Worm (Caenorhabditis elegans) whole organism, L3 larva: ENCODE data around the gene R07B1.5.

Experiments
- ZK546.5 ChIP-seq: sonication (generic microtip); optimal IDR thresholded peaks from 2 replicates; lab custom pipeline; 2017; ENCODE audit warnings: missing biosample characterization, missing genetic modification characterization
- ama-1 ChIP-seq: fragments of 150-350 bp; optimal IDR thresholded peaks from 2 replicates; lab custom pipeline; 2018
- ceh-9 ChIP-seq: sonication (generic microtip); optimal IDR thresholded peaks from 2 replicates; lab custom pipeline; 2018; ENCODE audit warnings: missing biosample characterization, missing genetic modification characterization
- elt-3 ChIP-seq, 3 experiments: fragments of 150-350 bp in 1 of 3; sonication (generic microtip) in 2 of 3; optimal IDR thresholded peaks; 2 replicates in 2 of 3; 4 replicates in 1 of 3; lab custom pipeline; 2014 to 2017; ENCODE audit warnings: missing biosample characterization in 3 of 3, missing genetic modification characterization in 3 of 3
- fkh-2 ChIP-seq: fragments of 150-350 bp; optimal IDR thresholded peaks from 2 replicates; lab custom pipeline; 2014; ENCODE audit warnings: missing biosample characterization, missing genetic modification reagents, missing genetic modification characterization
- lin-39 ChIP-seq: fragments of 150-350 bp; optimal IDR thresholded peaks from 2 replicates; lab custom pipeline; 2018; ENCODE audit warnings: missing biosample characterization, missing genetic modification reagents, missing genetic modification characterization
- nhr-67 ChIP-seq: fragments of 150-350 bp; optimal IDR thresholded peaks from 2 replicates; lab custom pipeline; 2014; ENCODE audit warnings: missing biosample characterization, missing genetic modification characterization
- unc-62 ChIP-seq: fragments of 150-350 bp; sonication (generic microtip); optimal IDR thresholded peaks from 4 replicates; lab custom pipeline; 2014; ENCODE audit warnings: missing biosample characterization, missing genetic modification reagents, missing genetic modification characterization
- zag-1 ChIP-seq: fragments of 150-350 bp; optimal IDR thresholded peaks from 2 replicates; lab custom pipeline; 2014; ENCODE audit warnings: missing biosample characterization, missing genetic modification characterization
- ztf-4 ChIP-seq: fragments of 150-350 bp; optimal IDR thresholded peaks from 2 replicates; lab custom pipeline; 2014; ENCODE audit warnings: missing biosample characterization, missing genetic modification characterization

ce11 chrX:9832370-9832769, 31.0 kb upstream of the R07B1.5 start:
- TF ChIP-seq lin-39 (tag; lab: Kevin White, UChicago) (no peak), unc-62 (GFP tag; lab: Kevin White, UChicago) (no peak), ceh-9 (tag; lab: Kevin White, UChicago) (no peak), zag-1 (tag; lab: Kevin White, UChicago) (no peak), ztf-4 (tag; lab: Kevin White, UChicago) (no peak), fkh-2 (tag; lab: Kevin White, UChicago) (no peak), nhr-67 (tag; lab: Kevin White, UChicago) (no peak), elt-3 (tag; optimal IDR thresholded peaks at IDR 0.05; lab: Kevin White, UChicago) (no peak), ama-1 (lab: Kevin White, UChicago) (no peak), ZK546.5 (no peak)
